Worm (Caenorhabditis elegans) whole organism, late embryonic: ENCODE data around the gene clec-88.

Source experiments
- C08G9.2 ChIP-seq: sonication (generic microtip); optimal IDR thresholded peaks from 2 replicates; lab custom pipeline; 2016; ENCODE audit warnings: mild to moderate bottlenecking, missing genetic modification characterization, moderate library complexity, missing compliant biosample characterization
- F13H6.1 ChIP-seq: sonication (generic microtip); optimal IDR thresholded peaks from 2 replicates; lab custom pipeline; 2016; ENCODE audit warnings: missing genetic modification characterization, missing compliant biosample characterization
- K09A11.1 ChIP-seq: sonication (generic microtip); optimal IDR thresholded peaks from 2 replicates; lab custom pipeline; 2017; ENCODE audit warnings: antibody characterized with exemption, mild to moderate bottlenecking, missing genetic modification characterization, missing compliant biosample characterization; ENCODE audit not compliant: insufficient read depth
- Y22D7AL.16 ChIP-seq: sonication (generic microtip); optimal IDR thresholded peaks from 2 replicates; lab custom pipeline; 2016; ENCODE audit warnings: missing genetic modification characterization, missing compliant biosample characterization
- ceh-14 ChIP-seq: sonication (generic microtip); optimal IDR thresholded peaks from 2 replicates; lab custom pipeline; 2016; ENCODE audit warnings: missing genotype, missing genetic modification characterization, missing compliant biosample characterization
- ceh-18 ChIP-seq: sonication (generic microtip); optimal IDR thresholded peaks from 2 replicates; lab custom pipeline; 2016; ENCODE audit warnings: missing genetic modification characterization, missing compliant biosample characterization
- ceh-19 ChIP-seq: fragments of 200-800 bp; sonication (Bioruptor generic); optimal IDR thresholded peaks from 2 replicates; lab custom pipeline; 2018; ENCODE audit warnings: mild to moderate bottlenecking, missing genetic modification characterization, missing compliant biosample characterization
- ceh-2 ChIP-seq: sonication (generic microtip); optimal IDR thresholded peaks from 2 replicates; lab custom pipeline; 2016; ENCODE audit warnings: missing genotype, missing genetic modification characterization, missing compliant biosample characterization
- ceh-24 ChIP-seq: sonication (generic microtip); optimal IDR thresholded peaks from 2 replicates; lab custom pipeline; 2016; ENCODE audit warnings: mild to moderate bottlenecking, missing genetic modification characterization, missing compliant biosample characterization
- ceh-30 ChIP-seq: fragments of 150-350 bp; optimal IDR thresholded peaks from 2 replicates; lab custom pipeline; 2014; ENCODE audit warnings: missing biosample characterization, missing genetic modification characterization
- ceh-31 ChIP-seq: sonication (generic microtip); optimal IDR thresholded peaks from 2 replicates; lab custom pipeline; 2016; ENCODE audit warnings: missing genetic modification characterization, missing compliant biosample characterization
- ceh-34 ChIP-seq: sonication (generic microtip); optimal IDR thresholded peaks from 2 replicates; lab custom pipeline; 2016; ENCODE audit warnings: mild to moderate bottlenecking, missing genetic modification characterization, missing compliant biosample characterization
- ceh-48 ChIP-seq: sonication (generic microtip); optimal IDR thresholded peaks from 2 replicates; lab custom pipeline; 2016; ENCODE audit warnings: missing genetic modification characterization, inconsistent platforms, missing compliant biosample characterization
- ceh-6 ChIP-seq: fragments of 200-800 bp; sonication (Bioruptor generic); optimal IDR thresholded peaks from 2 replicates; lab custom pipeline; 2018; ENCODE audit warnings: mild to moderate bottlenecking, missing genetic modification characterization, missing compliant biosample characterization
- ceh-9 ChIP-seq: sonication (generic microtip); optimal IDR thresholded peaks from 2 replicates; lab custom pipeline; 2016; ENCODE audit warnings: mild to moderate bottlenecking, missing genetic modification characterization, inconsistent platforms, missing compliant biosample characterization
- che-1 ChIP-seq: sonication (generic microtip); optimal IDR thresholded peaks from 2 replicates; lab custom pipeline; 2016; ENCODE audit warnings: mild to moderate bottlenecking, missing genetic modification characterization, missing compliant biosample characterization
- dmd-4 ChIP-seq: sonication (generic microtip); optimal IDR thresholded peaks from 2 replicates; lab custom pipeline; 2016; ENCODE audit warnings: borderline replicate concordance, missing genetic modification characterization, missing compliant biosample characterization
- dve-1 ChIP-seq: sonication (generic microtip); optimal IDR thresholded peaks from 2 replicates; lab custom pipeline; 2017; ENCODE audit warnings: antibody characterized with exemption, mild to moderate bottlenecking, missing genetic modification characterization, missing compliant biosample characterization
- elt-2 ChIP-seq: sonication (generic microtip); optimal IDR thresholded peaks from 2 replicates; lab custom pipeline; 2016; ENCODE audit warnings: missing genetic modification reagents, missing genetic modification characterization, missing compliant biosample characterization
- eyg-1 ChIP-seq: sonication (generic microtip); optimal IDR thresholded peaks from 2 replicates; lab custom pipeline; 2016; ENCODE audit warnings: missing genotype, missing genetic modification characterization, missing compliant biosample characterization
- fkh-10 ChIP-seq: fragments of 150-350 bp; optimal IDR thresholded peaks from 2 replicates; lab custom pipeline; 2014; ENCODE audit warnings: missing biosample characterization, missing genetic modification reagents, missing genetic modification characterization
- gmeb-2 ChIP-seq: sonication (generic microtip); optimal IDR thresholded peaks from 2 replicates; lab custom pipeline; 2016; ENCODE audit warnings: missing genetic modification characterization, inconsistent platforms, missing compliant biosample characterization
- hlh-13 ChIP-seq: fragments of 200-800 bp; sonication (Bioruptor generic); optimal IDR thresholded peaks from 2 replicates; lab custom pipeline; 2018; ENCODE audit warnings: mild to moderate bottlenecking, missing genetic modification characterization, missing compliant biosample characterization
- hlh-15 ChIP-seq: sonication (generic microtip); optimal IDR thresholded peaks from 2 replicates; lab custom pipeline; 2016; ENCODE audit warnings: missing genetic modification characterization, missing compliant biosample characterization
- hlh-30 ChIP-seq: sonication (generic microtip); optimal IDR thresholded peaks from 2 replicates; lab custom pipeline; 2017; ENCODE audit warnings: antibody characterized with exemption, missing genetic modification characterization, missing compliant biosample characterization; ENCODE audit not compliant: insufficient read depth
- madf-2 ChIP-seq: sonication (generic microtip); optimal IDR thresholded peaks from 2 replicates; lab custom pipeline; 2017; ENCODE audit warnings: missing genetic modification characterization, missing compliant biosample characterization
- nfya-1 ChIP-seq: sonication (generic microtip); optimal IDR thresholded peaks from 2 replicates; lab custom pipeline; 2017; ENCODE audit warnings: missing genetic modification characterization, mild to moderate bottlenecking, missing compliant biosample characterization, antibody characterized with exemption, moderate library complexity
- odd-2 ChIP-seq: sonication (generic microtip); optimal IDR thresholded peaks from 2 replicates; lab custom pipeline; 2017; ENCODE audit warnings: antibody characterized with exemption, mild to moderate bottlenecking, missing genetic modification characterization, missing compliant biosample characterization
- pax-1 ChIP-seq: fragments of 150-350 bp; optimal IDR thresholded peaks from 2 replicates; lab custom pipeline; 2014; ENCODE audit warnings: missing biosample characterization, missing genetic modification characterization
- pros-1 ChIP-seq: fragments of 150-350 bp; optimal IDR thresholded peaks from 2 replicates; lab custom pipeline; 2014; ENCODE audit warnings: missing biosample characterization, missing genetic modification reagents, missing genetic modification characterization
- ref-2 ChIP-seq: sonication (generic microtip); optimal IDR thresholded peaks from 2 replicates; lab custom pipeline; 2016; ENCODE audit warnings: missing genetic modification characterization, missing compliant biosample characterization
- rnt-1 ChIP-seq: sonication (generic microtip); optimal IDR thresholded peaks from 2 replicates; lab custom pipeline; 2016; ENCODE audit warnings: missing genetic modification characterization, missing compliant biosample characterization
- sox-4 ChIP-seq: sonication (generic microtip); optimal IDR thresholded peaks from 2 replicates; lab custom pipeline; 2017; ENCODE audit warnings: mild to moderate bottlenecking, missing genetic modification characterization, inconsistent platforms, missing compliant biosample characterization
- tbx-2 ChIP-seq: sonication (generic microtip); optimal IDR thresholded peaks from 2 replicates; lab custom pipeline; 2016; ENCODE audit warnings: missing genetic modification characterization, missing compliant biosample characterization
- unc-3 ChIP-seq, 2 experiments: fragments of 200-800 bp in 1 of 2; sonication (Bioruptor generic) in 1 of 2; sonication (generic microtip) in 1 of 2; conservative IDR thresholded peaks in 1 of 2; optimal IDR thresholded peaks in 1 of 2; 2 replicates each; pipeline versions ENCODE4 v1.3.6 to Lab custom; 2016 to 2022; ENCODE audit warnings: missing compliant biosample characterization in 2 of 2, missing genetic modification characterization in 2 of 2, missing genetic modification reagents in 1 of 2
- ztf-16 ChIP-seq: sonication (generic microtip); optimal IDR thresholded peaks from 2 replicates; lab custom pipeline; 2017; ENCODE audit warnings: missing genetic modification characterization, missing compliant biosample characterization

clec-88 gene

DNA sequence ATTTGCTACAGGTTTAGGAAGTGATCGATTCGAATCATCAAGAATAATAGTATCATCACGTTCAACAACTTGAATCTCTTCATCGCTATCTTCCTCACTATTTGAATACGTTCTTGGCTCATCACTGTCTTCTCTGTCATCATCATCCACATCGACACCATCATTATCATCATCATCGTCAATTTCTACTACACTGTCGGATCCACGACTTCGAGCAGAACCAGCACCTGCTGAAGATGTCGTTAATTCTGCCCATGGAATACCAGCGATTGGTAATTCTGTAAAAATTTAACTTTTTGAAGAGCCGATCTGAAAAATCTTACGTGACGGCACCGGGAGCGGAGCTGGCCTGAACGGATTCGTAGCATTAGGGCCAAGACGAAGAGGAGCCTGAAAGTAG is 15.6 kb upstream of the clec-88 start:
- TF ChIP-seq ceh-31 (tag; lab: Kevin White, UChicago) = no peak
- TF ChIP-seq C08G9.2 (tag; lab: Kevin White, UChicago) = no peak
- TF ChIP-seq ztf-16 (tag; lab: Kevin White, UChicago) = no peak
- no peak for TF ChIP-seq hlh-15 (tag; lab: Kevin White, UChicago)
- TF ChIP-seq ceh-6 (GFP tag; lab: Kevin White, UChicago) = no peak
- no peak for TF ChIP-seq ceh-34 (tag; lab: Kevin White, UChicago)
- no peak for TF ChIP-seq fkh-10 (GFP tag; lab: Kevin White, UChicago)
- TF ChIP-seq nfya-1 = no peak
- TF ChIP-seq dmd-4 (tag; lab: Kevin White, UChicago) = no peak
- no peak for TF ChIP-seq ceh-9 (tag; lab: Kevin White, UChicago)
- no peak for TF ChIP-seq dve-1 (tag; lab: Kevin White, UChicago)
- TF ChIP-seq gmeb-2 (tag; lab: Kevin White, UChicago) = no peak

ce11 chrII:6351887-6352286 is 13.6 kb upstream of the clec-88 start, which contains the start of gene C32D5.10:
Gene C32D5.10, minus strand, starts transcription at chrII:6351987.
- no peak for TF ChIP-seq ceh-24 (tag; lab: Kevin White, UChicago)
- TF ChIP-seq madf-2 (tag; lab: Kevin White, UChicago) = no peak
- no peak for TF ChIP-seq eyg-1 (tag; lab: Kevin White, UChicago)
- no peak for TF ChIP-seq ceh-2 (tag; lab: Kevin White, UChicago)
- TF ChIP-seq F13H6.1 (tag; lab: Kevin White, UChicago) = no peak
- no peak for TF ChIP-seq odd-2 (tag; lab: Kevin White, UChicago)

DNA sequence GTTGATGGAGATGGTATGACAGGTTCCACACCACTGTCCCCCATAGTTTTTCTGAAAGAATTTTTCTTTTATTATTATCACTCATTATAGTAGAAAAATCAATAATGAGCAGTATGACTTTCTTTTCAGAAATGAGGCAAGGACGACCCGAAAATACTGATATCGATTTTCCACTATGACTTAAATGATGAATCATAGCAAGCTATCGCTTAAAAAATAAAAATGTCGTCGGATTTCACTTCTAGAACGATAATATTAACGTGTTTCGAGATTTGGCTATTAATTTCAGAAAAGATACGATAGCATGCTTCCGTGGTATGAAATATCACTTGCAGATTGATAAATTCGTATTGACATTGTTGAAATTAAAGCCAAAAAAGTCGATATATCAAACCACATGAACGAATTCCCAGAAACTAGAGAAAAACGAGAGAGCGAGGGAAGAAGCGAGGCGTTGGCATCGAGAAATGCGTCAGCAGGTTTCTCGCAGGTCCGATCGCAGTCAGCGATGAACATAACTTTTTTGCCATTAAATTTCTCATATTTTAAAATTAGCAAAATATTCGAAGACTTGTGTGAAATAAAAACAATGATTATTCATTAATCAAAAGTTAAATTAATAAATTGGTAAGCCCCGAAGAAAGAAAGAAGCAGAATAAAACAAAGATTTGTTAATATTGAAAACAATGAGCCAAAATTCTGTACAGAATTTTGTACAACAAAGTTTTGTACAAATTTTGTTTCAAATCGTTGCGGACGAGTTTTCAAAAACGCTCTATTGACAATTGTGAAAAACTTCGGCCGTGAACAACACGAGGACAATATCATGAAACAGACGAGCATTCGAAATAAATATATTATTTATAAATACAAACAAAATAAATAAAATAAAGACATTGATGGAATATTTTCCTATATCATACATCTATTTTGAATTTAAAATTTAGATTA is 9.9 kb upstream of the clec-88 start, which contains the start of gene C32D5.11:
Gene C32D5.11 (minus strand): TSS at position 51 of the 951 bp plus-strand sequence.
- TF ChIP-seq F13H6.1 (tag; lab: Kevin White, UChicago) (no peak), ceh-48 (tag; lab: Kevin White, UChicago) (peak; percentile 23), ceh-30 (tag; lab: Kevin White, UChicago) (no peak), unc-3 (GFP tag; conservative IDR thresholded peaks at IDR 0.05; lab: Robert Waterston, UW) (0 out of 2 replicates have a peak, but pooled peaks have one; percentile 13), unc-3 (tag; optimal IDR thresholded peaks at IDR 0.05; lab: Kevin White, UChicago) (no peak), pax-1 (tag; lab: Kevin White, UChicago) (peak; percentile 55), ref-2 (tag; lab: Kevin White, UChicago) (peak; percentile 23), ceh-31 (tag; lab: Kevin White, UChicago) (peak; percentile 25), K09A11.1 (no peak), ceh-2 (tag; lab: Kevin White, UChicago) (no peak), hlh-13 (GFP tag; lab: Kevin White, UChicago) (no peak), che-1 (tag; lab: Kevin White, UChicago) (no peak), nfya-1 (peak; percentile 47), ceh-34 (tag; lab: Kevin White, UChicago) (peak; percentile 32), tbx-2 (tag; lab: Kevin White, UChicago) (peak; percentile 51), ceh-18 (tag; lab: Kevin White, UChicago) (peak; percentile 42), pros-1 (tag; lab: Kevin White, UChicago) (no peak), hlh-15 (tag; lab: Kevin White, UChicago) (no peak), elt-2 (tag; lab: Kevin White, UChicago) (peak; percentile 20), hlh-30 (tag; lab: Kevin White, UChicago) (peak; percentile 38), ceh-14 (tag; lab: Kevin White, UChicago) (peak; percentile 36)

DNA sequence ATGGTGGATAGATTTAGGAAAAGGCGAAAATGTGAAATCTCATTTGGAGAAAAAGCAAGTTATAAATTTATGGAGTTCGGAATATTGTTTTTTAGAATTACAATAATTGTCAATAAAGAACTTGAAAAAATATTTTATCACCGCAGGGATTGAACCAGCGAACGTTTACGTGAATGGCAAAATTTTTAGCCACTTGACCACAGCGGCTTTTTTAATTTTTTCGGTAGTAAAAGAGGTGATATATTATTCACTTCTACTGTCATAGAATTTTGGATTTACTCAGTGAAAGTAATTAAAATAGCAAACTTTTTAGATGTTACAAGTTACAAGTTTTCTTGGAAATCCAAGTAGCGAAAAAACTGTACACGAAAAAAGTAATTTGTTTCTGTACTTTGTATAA is 7.3 kb upstream of the clec-88 start:
- TF ChIP-seq Y22D7AL.16 (tag; lab: Kevin White, UChicago) = no peak
- TF ChIP-seq ceh-30 (tag; lab: Kevin White, UChicago) = no peak
- TF ChIP-seq madf-2 (tag; lab: Kevin White, UChicago) = no peak
- TF ChIP-seq rnt-1 (tag; lab: Kevin White, UChicago) = no peak
- no peak for TF ChIP-seq ceh-9 (tag; lab: Kevin White, UChicago)
- no peak for TF ChIP-seq tbx-2 (tag; lab: Kevin White, UChicago)
- no peak for TF ChIP-seq ref-2 (tag; lab: Kevin White, UChicago)
- no peak for TF ChIP-seq sox-4
- no peak for TF ChIP-seq ceh-19 (GFP tag; lab: Kevin White, UChicago)
